Fruit fly (Drosophila melanogaster) whole organism, embryonic: Measurements from ENCODE around the gene cd.

Source experiments
- Blimp-1 ChIP-seq: fragments of 200-800 bp; sonication (Bioruptor generic); optimal IDR thresholded peaks from 3 replicates; lab custom pipeline; 2018; ENCODE audit warnings: missing biosample characterization, missing genetic modification characterization, mild to moderate bottlenecking, moderate library complexity, missing genetic modification reagents
- CG10959 ChIP-seq: fragments of 200-800 bp; sonication (Bioruptor generic); IDR thresholded peaks from 2 replicates; pipeline ENCODE4 v1.3.6; 2022; ENCODE audit warnings: missing biosample characterization, missing genetic modification characterization
- CG10979 ChIP-seq: fragments of 200-800 bp; sonication (Bioruptor generic); optimal IDR thresholded peaks from 2 replicates; lab custom pipeline; 2018; ENCODE audit warnings: missing biosample characterization, mild to moderate bottlenecking, missing genetic modification characterization, moderate library complexity
- CG12299 ChIP-seq: fragments of 200-800 bp; sonication (Bioruptor generic); optimal IDR thresholded peaks from 2 replicates; lab custom pipeline; 2018; ENCODE audit warnings: missing biosample characterization, mild to moderate bottlenecking, missing genetic modification characterization
- CG1233 ChIP-seq: fragments of 200-800 bp; sonication (Bioruptor generic); optimal IDR thresholded peaks from 4 replicates; lab custom pipeline; 2018; ENCODE audit warnings: missing biosample characterization, mild to moderate bottlenecking, missing genetic modification characterization
- CG14014 ChIP-seq: fragments of 200-800 bp; sonication (Bioruptor generic); IDR thresholded peaks from 2 replicates; pipeline ENCODE4 v1.3.6; 2022; ENCODE audit warnings: missing biosample characterization, missing genetic modification characterization
- CG15479 ChIP-seq: fragments of 200-800 bp; sonication (Bioruptor generic); optimal IDR thresholded peaks from 3 replicates; lab custom pipeline; 2019; ENCODE audit warnings: missing biosample characterization, mild to moderate bottlenecking, missing genetic modification characterization, moderate library complexity
- CG15601 ChIP-seq: fragments of 200-800 bp; sonication (Bioruptor generic); optimal IDR thresholded peaks from 3 replicates; lab custom pipeline; 2019; ENCODE audit warnings: missing biosample characterization, mild to moderate bottlenecking, missing genetic modification characterization, moderate library complexity
- CG17186 ChIP-seq: fragments of 200-800 bp; sonication (Bioruptor generic); optimal IDR thresholded peaks from 3 replicates; lab custom pipeline; 2017; ENCODE audit warnings: missing biosample characterization, missing genetic modification reagents, missing genetic modification characterization
- CG17359 ChIP-seq: fragments of 200-800 bp; sonication (Bioruptor generic); optimal IDR thresholded peaks from 3 replicates; lab custom pipeline; 2018; ENCODE audit warnings: missing biosample characterization, mild to moderate bottlenecking, missing genetic modification characterization, moderate library complexity
- CG17568 ChIP-seq: fragments of 200-800 bp; sonication (Bioruptor generic); optimal IDR thresholded peaks from 2 replicates; lab custom pipeline; 2018; ENCODE audit warnings: missing biosample characterization, mild to moderate bottlenecking, missing genetic modification characterization, moderate library complexity
- CG17612 ChIP-seq: fragments of 200-800 bp; sonication (Bioruptor generic); IDR thresholded peaks from 2 replicates; pipeline ENCODE4 v1.3.6; 2022; ENCODE audit warnings: missing biosample characterization, missing genetic modification characterization
- CG17829 ChIP-seq: fragments of 200-800 bp; optimal IDR thresholded peaks from 2 replicates; lab custom pipeline; 2019; ENCODE audit warnings: missing biosample characterization, mild to moderate bottlenecking, missing genetic modification characterization, moderate library complexity
- CG18262 ChIP-seq: fragments of 200-800 bp; optimal IDR thresholded peaks from 3 replicates; lab custom pipeline; 2019; ENCODE audit warnings: missing biosample characterization, mild to moderate bottlenecking, missing genetic modification characterization, moderate library complexity
- CG18599 ChIP-seq: fragments of 200-800 bp; sonication (Bioruptor generic); optimal IDR thresholded peaks from 3 replicates; lab custom pipeline; 2017; ENCODE audit warnings: missing biosample characterization, missing genetic modification characterization, mild to moderate bottlenecking, moderate library complexity, missing genetic modification reagents
- CG2875 ChIP-seq: fragments of 200-800 bp; sonication (Bioruptor generic); optimal IDR thresholded peaks from 2 replicates; lab custom pipeline; 2017; ENCODE audit warnings: missing biosample characterization, mild to moderate bottlenecking, missing genetic modification characterization, missing genetic modification reagents
- CG31441 ChIP-seq: fragments of 200-800 bp; sonication (Bioruptor generic); IDR thresholded peaks from 2 replicates; pipeline ENCODE4 v1.3.6; 2022; ENCODE audit warnings: missing biosample characterization, missing genetic modification characterization
- CG4820 ChIP-seq: fragments of 200-800 bp; sonication (Bioruptor generic); optimal IDR thresholded peaks from 3 replicates; lab custom pipeline; 2016; ENCODE audit warnings: missing biosample characterization, missing genetic modification characterization
- CG6175 ChIP-seq: fragments of 200-800 bp; sonication (Bioruptor generic); IDR thresholded peaks from 3 replicates; pipeline ENCODE4 v1.3.6; 2022; ENCODE audit warnings: missing biosample characterization, missing genetic modification characterization
- CG6813 ChIP-seq: fragments of 200-800 bp; sonication (Bioruptor generic); optimal IDR thresholded peaks from 2 replicates; lab custom pipeline; 2017; ENCODE audit warnings: missing biosample characterization, missing genetic modification characterization, mild to moderate bottlenecking, moderate library complexity, missing genetic modification reagents
- CG7271 ChIP-seq: fragments of 200-800 bp; sonication (Bioruptor generic); optimal IDR thresholded peaks from 2 replicates; lab custom pipeline; 2018; ENCODE audit warnings: missing biosample characterization, mild to moderate bottlenecking, missing genetic modification characterization, moderate library complexity
- CG7963 ChIP-seq: fragments of 200-800 bp; sonication (Bioruptor generic); IDR thresholded peaks from 3 replicates; pipeline ENCODE4 v1.3.6; 2022; ENCODE audit warnings: missing biosample characterization, missing genetic modification characterization; ENCODE audit not compliant: partially characterized antibody
- Dbx ChIP-seq: fragments of 200-800 bp; sonication (Bioruptor generic); IDR thresholded peaks from 3 replicates; pipeline ENCODE4 v1.3.6; 2022; ENCODE audit warnings: missing biosample characterization, missing genetic modification characterization
- Drgx ChIP-seq: fragments of 200-800 bp; sonication (Bioruptor generic); IDR thresholded peaks from 2 replicates; pipeline ENCODE4 v1.3.6; 2022; ENCODE audit warnings: missing biosample characterization, missing genetic modification characterization
- Fer3 ChIP-seq: fragments of 200-800 bp; sonication (Bioruptor generic); optimal IDR thresholded peaks from 2 replicates; lab custom pipeline; 2018; ENCODE audit warnings: missing biosample characterization, mild to moderate bottlenecking, missing genetic modification characterization, moderate library complexity
- Gug ChIP-seq: fragments of 200-800 bp; sonication (Bioruptor generic); IDR thresholded peaks from 4 replicates; pipeline ENCODE4 v1.3.6; 2022; ENCODE audit warnings: missing biosample characterization, missing genetic modification characterization
- H2.0 ChIP-seq: fragments of 200-800 bp; sonication (Bioruptor generic); IDR thresholded peaks from 2 replicates; pipeline ENCODE4 v1.3.6; 2022; ENCODE audit warnings: missing biosample characterization, missing genetic modification characterization
- HLHmδ ChIP-seq: fragments of 200-800 bp; sonication (Bioruptor generic); optimal IDR thresholded peaks from 2 replicates; lab custom pipeline; 2018; ENCODE audit warnings: missing biosample characterization, mild to moderate bottlenecking, missing genetic modification characterization, moderate library complexity
- Hr51 ChIP-seq, 2 experiments: fragments of 200-800 bp; sonication (Bioruptor generic); optimal IDR thresholded peaks; 2 replicates in 1 of 2; 3 replicates in 1 of 2; lab custom pipeline; 2016 to 2018; ENCODE audit warnings: missing biosample characterization in 2 of 2, missing genetic modification characterization in 2 of 2, mild to moderate bottlenecking in 1 of 2, moderate library complexity in 1 of 2
- Sry-δ ChIP-seq: fragments of 200-800 bp; sonication (Bioruptor generic); optimal IDR thresholded peaks from 2 replicates; lab custom pipeline; 2016; ENCODE audit warnings: missing biosample characterization, missing genetic modification characterization
- al ChIP-seq: fragments of 200-800 bp; sonication (Bioruptor generic); IDR thresholded peaks from 2 replicates; pipeline ENCODE4 v1.3.6; 2022; ENCODE audit warnings: missing biosample characterization, missing genetic modification characterization
- bigmax ChIP-seq: fragments of 200-800 bp; sonication (Bioruptor generic); optimal IDR thresholded peaks from 2 replicates; lab custom pipeline; 2018; ENCODE audit warnings: missing biosample characterization, mild to moderate bottlenecking, missing genetic modification characterization
- chn ChIP-seq: fragments of 200-800 bp; sonication (Bioruptor generic); optimal IDR thresholded peaks from 2 replicates; lab custom pipeline; 2016; ENCODE audit warnings: missing biosample characterization, missing genetic modification characterization
- croc ChIP-seq: fragments of 200-800 bp; sonication (Bioruptor generic); conservative IDR thresholded peaks from 3 replicates; pipeline ENCODE4 v1.3.6; 2022; ENCODE audit warnings: missing biosample characterization, missing genetic modification characterization
- crol ChIP-seq: fragments of 200-800 bp; sonication (Bioruptor generic); IDR thresholded peaks from 2 replicates; pipeline ENCODE4 v1.3.6; 2022; ENCODE audit warnings: missing biosample characterization, missing genetic modification characterization
- gfzf ChIP-seq: fragments of 200-800 bp; sonication (Bioruptor generic); optimal IDR thresholded peaks from 2 replicates; lab custom pipeline; 2016; ENCODE audit warnings: missing biosample characterization, mild to moderate bottlenecking, missing genetic modification characterization, moderate library complexity
- grau ChIP-seq: fragments of 200-800 bp; optimal IDR thresholded peaks from 3 replicates; lab custom pipeline; 2019; ENCODE audit warnings: missing biosample characterization, mild to moderate bottlenecking, missing genetic modification characterization, moderate library complexity
- gsb-n ChIP-seq: fragments of 200-800 bp; sonication (Bioruptor generic); optimal IDR thresholded peaks from 3 replicates; lab custom pipeline; 2018; ENCODE audit warnings: missing biosample characterization, mild to moderate bottlenecking, missing genetic modification characterization
- jigr1 ChIP-seq: fragments of 200-800 bp; sonication (Bioruptor generic); IDR thresholded peaks from 3 replicates; pipeline ENCODE4 v1.3.6; 2022; ENCODE audit warnings: missing biosample characterization, missing genetic modification characterization
- lmd ChIP-seq: fragments of 200-800 bp; sonication (Bioruptor generic); IDR thresholded peaks from 2 replicates; pipeline ENCODE4 v1.3.6; 2022; ENCODE audit warnings: missing biosample characterization, missing genetic modification characterization
- lola ChIP-seq, 3 experiments: fragments of >200 bp in 2 of 3; fragments of 200-800 bp in 1 of 3; sonication (Bioruptor generic) in 1 of 3; optimal IDR thresholded peaks; 2 replicates each; lab custom pipeline; 2017 to 2019; ENCODE audit warnings: missing biosample characterization in 3 of 3, missing genetic modification characterization in 3 of 3, mild to moderate bottlenecking in 1 of 3, moderate library complexity in 1 of 3
- pfk ChIP-seq: fragments of 200-800 bp; sonication (Bioruptor generic); optimal IDR thresholded peaks from 2 replicates; lab custom pipeline; 2018; ENCODE audit warnings: missing biosample characterization, mild to moderate bottlenecking, missing genetic modification characterization, moderate library complexity
- pzg ChIP-seq: fragments of 200-800 bp; sonication (Bioruptor generic); optimal IDR thresholded peaks from 3 replicates; lab custom pipeline; 2018; ENCODE audit warnings: missing biosample characterization, mild to moderate bottlenecking, missing genetic modification characterization, moderate library complexity
- row ChIP-seq: fragments of 200-800 bp; sonication (Bioruptor generic); IDR thresholded peaks from 3 replicates; pipeline ENCODE4 v1.3.6; 2022; ENCODE audit warnings: missing biosample characterization, missing genetic modification characterization
- sd ChIP-seq: fragments of 200-800 bp; sonication (Bioruptor generic); optimal IDR thresholded peaks from 3 replicates; lab custom pipeline; 2018; ENCODE audit warnings: missing biosample characterization, mild to moderate bottlenecking, missing genetic modification characterization, moderate library complexity
- sim ChIP-seq: fragments of 200-800 bp; sonication (Bioruptor generic); IDR thresholded peaks from 2 replicates; pipeline ENCODE4 v1.3.6; 2022; ENCODE audit warnings: missing biosample characterization, missing genetic modification characterization
- toy ChIP-seq: fragments of 200-800 bp; sonication (Bioruptor generic); IDR thresholded peaks from 2 replicates; pipeline ENCODE4 v1.3.6; 2022; ENCODE audit warnings: missing biosample characterization, missing genetic modification characterization
- vnd ChIP-seq: fragments of 200-800 bp; sonication (Bioruptor generic); IDR thresholded peaks from 3 replicates; pipeline ENCODE4 v1.3.6; 2022; ENCODE audit warnings: missing biosample characterization, missing genetic modification characterization; ENCODE audit not compliant: partially characterized antibody
- wek ChIP-seq: fragments of 200-800 bp; sonication (Bioruptor generic); optimal IDR thresholded peaks from 3 replicates; lab custom pipeline; 2018; ENCODE audit warnings: missing biosample characterization, mild to moderate bottlenecking, missing genetic modification characterization, moderate library complexity
- zen ChIP-seq: fragments of 200-800 bp; sonication (Bioruptor generic); optimal IDR thresholded peaks from 3 replicates; lab custom pipeline; 2018; ENCODE audit warnings: missing biosample characterization, mild to moderate bottlenecking, missing genetic modification characterization, moderate library complexity

The cd gene

dm6 chr3R:22719607-22719949, 24.8 kb downstream of the cd start (continued):
- peak; percentile 3 for TF ChIP-seq CG1233 (GFP tag; lab: Kevin White, UChicago)
- peak; percentile 71 for TF ChIP-seq CG18599 (GFP tag; lab: Kevin White, UChicago)
- TF ChIP-seq CG6813 (GFP tag; lab: Kevin White, UChicago), result peak; percentile 12
- TF ChIP-seq CG7271, result no peak
- TF ChIP-seq CG15601 (tag; lab: Kevin White, UChicago), result no peak
- TF ChIP-seq CG15479, result no peak
- TF ChIP-seq CG2875, result no peak
- no peak for TF ChIP-seq CG10959 (GFP tag; lab: Robert Waterston, UW)
- TF ChIP-seq lola (GFP tag; optimal IDR thresholded peaks at IDR 0.05; lab: Kevin White, UChicago), result peak in 1 of 3 experiments; percentile 26
- TF ChIP-seq H2.0 (GFP tag; lab: Robert Waterston, UW), result peak; percentile 34
- no peak for TF ChIP-seq vnd
- peak; percentile 47 for TF ChIP-seq CG17829 (tag; lab: Kevin White, UChicago)
- TF ChIP-seq CG17359 (tag; lab: Kevin White, UChicago), result peak; percentile 62
- no peak for TF ChIP-seq al
- no peak for TF ChIP-seq bigmax (GFP tag; lab: Kevin White, UChicago)
- TF ChIP-seq CG18262, result peak; percentile 59
- no peak for TF ChIP-seq jigr1 (GFP tag; lab: Robert Waterston, UW)
- no peak for TF ChIP-seq gfzf (GFP tag; lab: Kevin White, UChicago)
- TF ChIP-seq lmd, result peak; percentile 21; the same call in 1 of the 2 replicates
- TF ChIP-seq gsb-n, result no peak
- no peak for TF ChIP-seq sd
- no peak for TF ChIP-seq CG4820
- no peak for TF ChIP-seq Dbx (GFP tag; lab: Robert Waterston, UW)
- TF ChIP-seq row (GFP tag; lab: Robert Waterston, UW), result peak; percentile 68
- no peak for TF ChIP-seq chn (GFP tag; lab: Kevin White, UChicago)
- no peak for TF ChIP-seq pfk (GFP tag; lab: Kevin White, UChicago)
- no peak for TF ChIP-seq croc (GFP tag; lab: Robert Waterston, UW)
- TF ChIP-seq CG7963 (GFP tag; lab: Robert Waterston, UW), result no peak
- no peak for TF ChIP-seq toy (GFP tag; lab: Robert Waterston, UW)
- no peak for TF ChIP-seq Sry-δ (GFP tag; lab: Kevin White, UChicago)
- TF ChIP-seq Fer3 (tag; lab: Kevin White, UChicago), result peak; percentile 16
- no peak for TF ChIP-seq wek (GFP tag; lab: Kevin White, UChicago)
- TF ChIP-seq CG17612 (GFP tag; lab: Robert Waterston, UW), result no peak
- no peak for TF ChIP-seq Drgx (GFP tag; lab: Robert Waterston, UW)
- TF ChIP-seq CG12299 (tag; lab: Kevin White, UChicago), result no peak
- TF ChIP-seq Gug (GFP tag; lab: Robert Waterston, UW), result no peak
- peak; percentile 33 for TF ChIP-seq grau
- TF ChIP-seq CG10979 (tag; lab: Kevin White, UChicago), result peak; percentile 64
- TF ChIP-seq CG14014 (GFP tag; lab: Robert Waterston, UW), result no peak
- TF ChIP-seq HLHmδ (GFP tag; lab: Kevin White, UChicago), result no peak
- TF ChIP-seq CG6175 (GFP tag; lab: Robert Waterston, UW), result no peak
- peak; percentile 60 for TF ChIP-seq Blimp-1 (GFP tag; lab: Kevin White, UChicago)
- TF ChIP-seq CG17568, result no peak
- no peak for TF ChIP-seq pzg (GFP tag; lab: Kevin White, UChicago)
- TF ChIP-seq Hr51 (GFP tag; optimal IDR thresholded peaks at IDR 0.05; lab: Kevin White, UChicago), result peak in 1 of 2 experiments; percentile 41
- TF ChIP-seq CG17186 (GFP tag; lab: Kevin White, UChicago), result no peak
- TF ChIP-seq zen (tag; lab: Kevin White, UChicago), result peak; percentile 16
- no peak for TF ChIP-seq crol (GFP tag; lab: Robert Waterston, UW)
- TF ChIP-seq sim, result no peak
- peak; percentile 44; the same call in 1 of the 2 replicates for TF ChIP-seq CG31441 (GFP tag; lab: Robert Waterston, UW)
